Worm (Caenorhabditis elegans): ENCODE results near the gene mcm-5.

The mcm-5 gene

ce11 chrIII:4291216-4291691 is at the start of gene mcm-5:
mcm-5 (minus strand) TSS chrIII:4291266.
- TF ChIP-seq ztf-23 (GFP tag; IDR thresholded peaks at IDR 0.05), result no peak
- TF ChIP-seq T22C8.4 (GFP tag; IDR thresholded peaks at IDR 0.05), result no peak
- no peak for TF ChIP-seq ref-1 (GFP tag; conservative IDR thresholded peaks at IDR 0.05)
- TF ChIP-seq tab-1 (GFP tag; IDR thresholded peaks at IDR 0.05), result no peak
- TF ChIP-seq med-1 (GFP tag; optimal IDR thresholded peaks at IDR 0.05; ENCODE audit: insufficient read depth), result no peak
- no peak for TF ChIP-seq ztf-29 (GFP tag; IDR thresholded peaks at IDR 0.05)
- TF ChIP-seq klf-2 (GFP tag; conservative IDR thresholded peaks at IDR 0.05), result no peak
- TF ChIP-seq flt-1 (GFP tag; IDR thresholded peaks at IDR 0.05), result no peak
- TF ChIP-seq cog-1 (tag; optimal IDR thresholded peaks at IDR 0.05), result no peak

ce11 chrIII:4335614-4336013 is 44.5 kb upstream of the mcm-5 start:
- no peak for TF ChIP-seq ztf-29 (GFP tag; IDR thresholded peaks at IDR 0.05)
- no peak for TF ChIP-seq T22C8.4 (GFP tag; IDR thresholded peaks at IDR 0.05)
- TF ChIP-seq flt-1 (GFP tag; IDR thresholded peaks at IDR 0.05), result no peak
- no peak for TF ChIP-seq tab-1 (GFP tag; IDR thresholded peaks at IDR 0.05)
- TF ChIP-seq cog-1 (tag; optimal IDR thresholded peaks at IDR 0.05), result no peak
- no peak for TF ChIP-seq ref-1 (GFP tag; conservative IDR thresholded peaks at IDR 0.05)
- TF ChIP-seq ztf-23 (GFP tag; IDR thresholded peaks at IDR 0.05), result no peak
- no peak for TF ChIP-seq klf-2 (GFP tag; conservative IDR thresholded peaks at IDR 0.05)
- TF ChIP-seq med-1 (GFP tag; optimal IDR thresholded peaks at IDR 0.05; ENCODE audit: insufficient read depth), result no peak

- TF ChIP-seq ztf-23 (GFP tag; IDR thresholded peaks at IDR 0.05) (no peak), tab-1 (GFP tag; IDR thresholded peaks at IDR 0.05) (no peak), flt-1 (GFP tag; IDR thresholded peaks at IDR 0.05) (no peak), ztf-29 (GFP tag; IDR thresholded peaks at IDR 0.05) (no peak), klf-2 (GFP tag; conservative IDR thresholded peaks at IDR 0.05) (no peak), ref-1 (GFP tag; conservative IDR thresholded peaks at IDR 0.05) (no peak), T22C8.4 (GFP tag; IDR thresholded peaks at IDR 0.05) (no peak), med-1 (GFP tag; optimal IDR thresholded peaks at IDR 0.05; ENCODE audit: insufficient read depth) (no peak), cog-1 (tag; optimal IDR thresholded peaks at IDR 0.05) (no peak)
Measured at ce11 chrIII:4332543-4333042, 41.5 kb upstream of the mcm-5 start, which contains the start of gene cdk-12. cdk-12 (plus strand) TSS chrIII:4332992.

ce11 chrIII:4330984-4331383 is 39.9 kb upstream of the mcm-5 start, which contains the start of gene gly-6:
gly-6 (minus strand) TSS chrIII:4331228.
- TF ChIP-seq T22C8.4 (GFP tag; IDR thresholded peaks at IDR 0.05), result no peak
- no peak for TF ChIP-seq ztf-23 (GFP tag; IDR thresholded peaks at IDR 0.05)
- TF ChIP-seq med-1 (GFP tag; optimal IDR thresholded peaks at IDR 0.05; ENCODE audit: insufficient read depth), result no peak
- no peak for TF ChIP-seq ref-1 (GFP tag; conservative IDR thresholded peaks at IDR 0.05)
- TF ChIP-seq klf-2 (GFP tag; conservative IDR thresholded peaks at IDR 0.05), result no peak
- TF ChIP-seq ztf-29 (GFP tag; IDR thresholded peaks at IDR 0.05), result no peak
- no peak for TF ChIP-seq cog-1 (tag; optimal IDR thresholded peaks at IDR 0.05)
- no peak for TF ChIP-seq flt-1 (GFP tag; IDR thresholded peaks at IDR 0.05)
- TF ChIP-seq tab-1 (GFP tag; IDR thresholded peaks at IDR 0.05), result no peak

ce11 chrIII:4328208-4328987 is 37.3 kb upstream of the mcm-5 start:
- no peak for TF ChIP-seq cog-1 (tag; optimal IDR thresholded peaks at IDR 0.05)
- no peak for TF ChIP-seq tab-1 (GFP tag; IDR thresholded peaks at IDR 0.05)
- TF ChIP-seq ztf-29 (GFP tag; IDR thresholded peaks at IDR 0.05), result no peak
- no peak for TF ChIP-seq ztf-23 (GFP tag; IDR thresholded peaks at IDR 0.05)
- no peak for TF ChIP-seq klf-2 (GFP tag; conservative IDR thresholded peaks at IDR 0.05)
- no peak for TF ChIP-seq T22C8.4 (GFP tag; IDR thresholded peaks at IDR 0.05)
- no peak for TF ChIP-seq med-1 (GFP tag; optimal IDR thresholded peaks at IDR 0.05; ENCODE audit: insufficient read depth)
- TF ChIP-seq ref-1 (GFP tag; conservative IDR thresholded peaks at IDR 0.05), result no peak
- TF ChIP-seq flt-1 (GFP tag; IDR thresholded peaks at IDR 0.05), result no peak

ce11 chrIII:4323859-4324258 is 32.8 kb upstream of the mcm-5 start, which contains the start of gene H38K22.9:
H38K22.9 (plus strand) TSS chrIII:4324159.
- TF ChIP-seq tab-1 (GFP tag; IDR thresholded peaks at IDR 0.05) (no peak), med-1 (GFP tag; optimal IDR thresholded peaks at IDR 0.05; ENCODE audit: insufficient read depth) (no peak), cog-1 (tag; optimal IDR thresholded peaks at IDR 0.05) (no peak), klf-2 (GFP tag; conservative IDR thresholded peaks at IDR 0.05) (no peak), flt-1 (GFP tag; IDR thresholded peaks at IDR 0.05) (no peak), T22C8.4 (GFP tag; IDR thresholded peaks at IDR 0.05) (no peak), ref-1 (GFP tag; conservative IDR thresholded peaks at IDR 0.05) (no peak), ztf-29 (GFP tag; IDR thresholded peaks at IDR 0.05) (no peak), ztf-23 (GFP tag; IDR thresholded peaks at IDR 0.05) (no peak)

ce11 chrIII:4323120-4323519 is 32.1 kb upstream of the mcm-5 start:
- no peak for TF ChIP-seq T22C8.4 (GFP tag; IDR thresholded peaks at IDR 0.05)
- TF ChIP-seq cog-1 (tag; optimal IDR thresholded peaks at IDR 0.05), result no peak

- no peak for TF ChIP-seq ztf-29 (GFP tag; IDR thresholded peaks at IDR 0.05)
- no peak for TF ChIP-seq T22C8.4 (GFP tag; IDR thresholded peaks at IDR 0.05)
- no peak for TF ChIP-seq flt-1 (GFP tag; IDR thresholded peaks at IDR 0.05)
- no peak for TF ChIP-seq cog-1 (tag; optimal IDR thresholded peaks at IDR 0.05)
- TF ChIP-seq med-1 (GFP tag; optimal IDR thresholded peaks at IDR 0.05; ENCODE audit: insufficient read depth), result no peak
- TF ChIP-seq ztf-23 (GFP tag; IDR thresholded peaks at IDR 0.05), result no peak
- no peak for TF ChIP-seq tab-1 (GFP tag; IDR thresholded peaks at IDR 0.05)
- TF ChIP-seq ref-1 (GFP tag; conservative IDR thresholded peaks at IDR 0.05), result no peak
- no peak for TF ChIP-seq klf-2 (GFP tag; conservative IDR thresholded peaks at IDR 0.05)
Measured at ce11 chrIII:4321399-4321798, 30.3 kb upstream of the mcm-5 start, which contains the start of gene H38K22.7. H38K22.7 (plus strand) TSS chrIII:4321699.

ce11 chrIII:4320113-4320512 is 29.0 kb upstream of the mcm-5 start, which contains the start of gene H38K22.6:
H38K22.6 (plus strand) TSS chrIII:4320413.
- no peak for TF ChIP-seq T22C8.4 (GFP tag; IDR thresholded peaks at IDR 0.05)
- TF ChIP-seq cog-1 (tag; optimal IDR thresholded peaks at IDR 0.05), result no peak
- no peak for TF ChIP-seq ref-1 (GFP tag; conservative IDR thresholded peaks at IDR 0.05)
- no peak for TF ChIP-seq tab-1 (GFP tag; IDR thresholded peaks at IDR 0.05)
- no peak for TF ChIP-seq flt-1 (GFP tag; IDR thresholded peaks at IDR 0.05)
- TF ChIP-seq med-1 (GFP tag; optimal IDR thresholded peaks at IDR 0.05; ENCODE audit: insufficient read depth), result no peak
- TF ChIP-seq klf-2 (GFP tag; conservative IDR thresholded peaks at IDR 0.05), result no peak
- no peak for TF ChIP-seq ztf-23 (GFP tag; IDR thresholded peaks at IDR 0.05)
- TF ChIP-seq ztf-29 (GFP tag; IDR thresholded peaks at IDR 0.05), result no peak

All from whole organism, midembryonic.